Worm (Caenorhabditis elegans) whole organism, midembryonic: ENCODE results near the gene best-22.

Experiments
- flt-1 ChIP-seq: fragments of 200-800 bp; sonication (Bioruptor generic); IDR thresholded peaks from 2 replicates; pipeline ENCODE4 v1.3.6; 2022; ENCODE audit warnings: missing genetic modification characterization, missing compliant biosample characterization
- ref-1 ChIP-seq: fragments of 200-800 bp; sonication (Bioruptor generic); conservative IDR thresholded peaks from 2 replicates; pipeline ENCODE4 v1.3.6; 2022; ENCODE audit warnings: missing genetic modification reagents, missing genetic modification characterization, missing compliant biosample characterization
- ztf-23 ChIP-seq: fragments of 200-800 bp; sonication (Bioruptor generic); IDR thresholded peaks from 2 replicates; pipeline ENCODE4 v1.3.6; 2022; ENCODE audit warnings: missing genetic modification reagents, missing genetic modification characterization, missing compliant biosample characterization

- TF ChIP-seq ref-1 (GFP tag; lab: Robert Waterston, UW), result no peak
- TF ChIP-seq ztf-23 (GFP tag; lab: Robert Waterston, UW), result no peak
- TF ChIP-seq flt-1, result 0 out of 2 replicates have a peak, but pooled peaks have one; percentile 71
These were observed 22.1 kb downstream of the best-22 start, which contains the start of gene wdr-46 for ce11 chrIV:12371879-12372278.
